Worm (Caenorhabditis elegans): ENCODE data around the gene C55A6.12.

DNA sequence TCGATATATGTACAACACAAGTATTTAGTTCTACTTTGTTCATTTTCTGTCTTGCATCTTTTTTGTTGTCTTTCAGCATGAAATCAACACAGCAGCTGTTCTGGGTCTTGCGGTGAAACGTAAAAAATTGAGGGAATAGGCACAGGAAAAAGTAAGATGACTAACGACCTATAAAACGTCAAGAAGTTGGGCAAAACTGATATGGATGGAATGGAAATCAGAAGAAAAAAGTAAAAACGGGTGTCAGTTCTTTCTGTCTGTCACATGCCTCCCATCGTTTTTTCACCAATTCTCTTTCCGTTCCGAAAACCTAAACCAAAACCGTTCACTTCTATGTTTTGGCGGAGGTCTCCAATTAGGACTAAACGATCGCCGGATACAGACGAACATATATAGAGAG lies 2.0 kb downstream of the C55A6.12 start:
- TF ChIP-seq nhr-11 (tag; optimal IDR thresholded peaks at IDR 0.05) = no peak
- no peak for TF ChIP-seq lin-11 (tag; optimal IDR thresholded peaks at IDR 0.05)
- TF ChIP-seq pqm-1 (tag; optimal IDR thresholded peaks at IDR 0.05) = no peak
- TF ChIP-seq unc-86 (tag; optimal IDR thresholded peaks at IDR 0.05) = no peak
- TF ChIP-seq rnt-1 (tag; optimal IDR thresholded peaks at IDR 0.05) = no peak
- TF ChIP-seq ttx-3 (tag; optimal IDR thresholded peaks at IDR 0.05) = no peak
- TF ChIP-seq zip-5 (tag; optimal IDR thresholded peaks at IDR 0.05) = no peak
- TF ChIP-seq elt-4 (tag; optimal IDR thresholded peaks at IDR 0.05) = no peak
- TF ChIP-seq pax-1 (tag; optimal IDR thresholded peaks at IDR 0.05) = no peak
- TF ChIP-seq dve-1 (tag; optimal IDR thresholded peaks at IDR 0.05) = no peak
- no peak for TF ChIP-seq ceh-22 (tag; optimal IDR thresholded peaks at IDR 0.05)
- TF ChIP-seq npax-4 (tag; optimal IDR thresholded peaks at IDR 0.05) = no peak
